Fruit fly (Drosophila melanogaster): ENCODE measurements around the gene CG1529.
A peak's percentile ranks its signal among the peaks of the same experiment; 100 is the strongest.

Gene CG1529

dm6 chrX:21044831-21045447 lies 13.2 kb upstream of the CG1529 start, which contains the start of gene Cbs (continued):
- peak; percentile 49 for TF ChIP-seq Hand (GFP tag; optimal IDR thresholded peaks at IDR 0.05)
- TF ChIP-seq Eip74EF (GFP tag; optimal IDR thresholded peaks at IDR 0.05), result peak in 1 of 2 experiments; percentile 27
- TF ChIP-seq wdn (GFP tag; IDR thresholded peaks at IDR 0.05), result peak; percentile 76
- no peak for TF ChIP-seq lbe (GFP tag; optimal IDR thresholded peaks at IDR 0.05)
- peak; percentile 45 for TF ChIP-seq CG12155 (GFP tag; optimal IDR thresholded peaks at IDR 0.05)
- TF ChIP-seq BtbVII (GFP tag; optimal IDR thresholded peaks at IDR 0.05), result peak; percentile 80
- peak; percentile 9 for TF ChIP-seq Dip3 (GFP tag; optimal IDR thresholded peaks at IDR 0.05)
- TF ChIP-seq TFAM (GFP tag; optimal IDR thresholded peaks at IDR 0.05), result no peak
- TF ChIP-seq eve (GFP tag; optimal IDR thresholded peaks at IDR 0.05), result no peak
- peak; percentile 83 for TF ChIP-seq CG7839 (tag; optimal IDR thresholded peaks at IDR 0.05)
- peak; percentile 74 for TF ChIP-seq CoRest (tag; optimal IDR thresholded peaks at IDR 0.05)
- TF ChIP-seq pros (GFP tag; optimal IDR thresholded peaks at IDR 0.05), result no peak
- TF ChIP-seq CG42726 (GFP tag; IDR thresholded peaks at IDR 0.05; ENCODE audit: partially characterized antibody), result no peak
- no peak for TF ChIP-seq Opbp (GFP tag; IDR thresholded peaks at IDR 0.05; ENCODE audit: partially characterized antibody)
- peak; percentile 44 for TF ChIP-seq tio (GFP tag; optimal IDR thresholded peaks at IDR 0.05)
- TF ChIP-seq CG14441 (GFP tag; IDR thresholded peaks at IDR 0.05), result peak; percentile 70
- peak; percentile 49 for TF ChIP-seq CG15696 (tag; optimal IDR thresholded peaks at IDR 0.05)
- 0 out of 3 replicates have a peak, but pooled peaks have one; percentile 64 for TF ChIP-seq otp (GFP tag; IDR thresholded peaks at IDR 0.05)
- no peak for TF ChIP-seq Lpt (GFP tag; optimal IDR thresholded peaks at IDR 0.05)
- TF ChIP-seq Vsx1 (GFP tag; optimal IDR thresholded peaks at IDR 0.05), result no peak
- TF ChIP-seq stc (GFP tag; IDR thresholded peaks at IDR 0.05), result peak; percentile 56
- TF ChIP-seq CG32532 (GFP tag; IDR thresholded peaks at IDR 0.05), result peak; percentile 88
- peak; percentile 86 for TF ChIP-seq CG9932 (GFP tag; IDR thresholded peaks at IDR 0.05)
- TF ChIP-seq so (GFP tag; IDR thresholded peaks at IDR 0.05), result peak; percentile 66; the same call in 2 of the 3 replicates
- no peak for TF ChIP-seq jigr1 (GFP tag; IDR thresholded peaks at IDR 0.05)
- TF ChIP-seq hkb (optimal IDR thresholded peaks at IDR 0.05), result no peak
- TF ChIP-seq hkb (GFP tag; IDR thresholded peaks at IDR 0.05), result peak; percentile 66
- TF ChIP-seq gce (GFP tag; IDR thresholded peaks at IDR 0.05), result 0 out of 3 replicates have a peak, but pooled peaks have one; percentile 29
- TF ChIP-seq CG17385 (GFP tag; optimal IDR thresholded peaks at IDR 0.05), result peak; percentile 46
- no peak for TF ChIP-seq CG7745 (tag; optimal IDR thresholded peaks at IDR 0.05)
- TF ChIP-seq unpg (GFP tag; optimal IDR thresholded peaks at IDR 0.05), result peak; percentile 57
- TF ChIP-seq CG15269 (tag; optimal IDR thresholded peaks at IDR 0.05), result peak; percentile 70
- peak; percentile 50; the same call in 1 of the 2 replicates for TF ChIP-seq cas (GFP tag; IDR thresholded peaks at IDR 0.05)
- peak; percentile 18 for TF ChIP-seq ATbp (GFP tag; optimal IDR thresholded peaks at IDR 0.05)
- peak; percentile 69 for TF ChIP-seq CG7372 (GFP tag; IDR thresholded peaks at IDR 0.05)
- no peak for TF ChIP-seq kni (GFP tag; optimal IDR thresholded peaks at IDR 0.05)
- no peak for TF ChIP-seq CG8944 (GFP tag; optimal IDR thresholded peaks at IDR 0.05)
- TF ChIP-seq NfI (GFP tag; optimal IDR thresholded peaks at IDR 0.05), result peak; percentile 60
- TF ChIP-seq CG10543 (GFP tag; optimal IDR thresholded peaks at IDR 0.05), result peak; percentile 54
- 0 out of 2 replicates have a peak, but pooled peaks have one; percentile 18 for TF ChIP-seq CG14667 (GFP tag; IDR thresholded peaks at IDR 0.05)
- peak; percentile 50 for TF ChIP-seq CG4820 (GFP tag; optimal IDR thresholded peaks at IDR 0.05)
- TF ChIP-seq CG17612 (GFP tag; IDR thresholded peaks at IDR 0.05), result peak; percentile 61; the same call in 1 of the 2 replicates
- peak; percentile 80 for TF ChIP-seq Optix (GFP tag; IDR thresholded peaks at IDR 0.05)
- TF ChIP-seq CG10267 (tag; optimal IDR thresholded peaks at IDR 0.05), result peak; percentile 49
- peak; percentile 69 for TF ChIP-seq CG12391 (tag; optimal IDR thresholded peaks at IDR 0.05)
- TF ChIP-seq Fer3 (tag; optimal IDR thresholded peaks at IDR 0.05), result peak; percentile 48
- peak; percentile 23; the same call in 1 of the 2 replicates for TF ChIP-seq Ravus (GFP tag; IDR thresholded peaks at IDR 0.05)
- no peak for TF ChIP-seq CG9876 (GFP tag; optimal IDR thresholded peaks at IDR 0.05)
- peak; percentile 19 for TF ChIP-seq Nf-YB (GFP tag; optimal IDR thresholded peaks at IDR 0.05)
- no peak for TF ChIP-seq Hr39 (optimal IDR thresholded peaks at IDR 0.05)

All from whole organism, embryonic.